Fruit fly (Drosophila melanogaster): ENCODE measurements around the gene CG16956.

dm6 chr2L:13366109-13366747 is 48.1 kb downstream of the CG16956 start, which contains the start of the genes Nnp-1 and Grx3:
- TF ChIP-seq CG7101 (tag; optimal IDR thresholded peaks at IDR 0.05), result peak; percentile 78
- peak; percentile 72 for TF ChIP-seq CG7045 (GFP tag; optimal IDR thresholded peaks at IDR 0.05)
- no peak for TF ChIP-seq kay (GFP tag; ENCODE audit: borderline replicate concordance)
- TF ChIP-seq CG1620 (GFP tag; optimal IDR thresholded peaks at IDR 0.05), result peak; percentile 48
- TF ChIP-seq Clk (GFP tag; optimal IDR thresholded peaks at IDR 0.05), result no peak
- TF ChIP-seq CG12768 (GFP tag; optimal IDR thresholded peaks at IDR 0.05), result peak; percentile 48
- TF ChIP-seq pad (GFP tag; optimal IDR thresholded peaks at IDR 0.05), result peak; percentile 54
- peak; percentile 45 for TF ChIP-seq ovo (GFP tag; optimal IDR thresholded peaks at IDR 0.05)
- peak; percentile 68 for TF ChIP-seq CG33017 (tag; optimal IDR thresholded peaks at IDR 0.05)
- no peak for TF ChIP-seq Hr96 (GFP tag; optimal IDR thresholded peaks at IDR 0.05)
- TF ChIP-seq cic (GFP tag; optimal IDR thresholded peaks at IDR 0.05), result peak; percentile 43
